Worm (Caenorhabditis elegans) whole organism, late embryonic: ENCODE results near the gene ttbk-8.1.
"Not testable (repeated sequence)": the region's sequence is repeated elsewhere in the genome, so short reads cannot be mapped to it uniquely, and the experiment has no call there.

Experiments
- C38D4.7 ChIP-seq: fragments of 200-800 bp; sonication (Bioruptor generic); optimal IDR thresholded peaks from 2 replicates; lab custom pipeline; 2018; ENCODE audit warnings: mild to moderate bottlenecking, missing genetic modification characterization, moderate library complexity, missing compliant biosample characterization
- F13H6.1 ChIP-seq: sonication (generic microtip); optimal IDR thresholded peaks from 2 replicates; lab custom pipeline; 2016; ENCODE audit warnings: missing genetic modification characterization, missing compliant biosample characterization
- ama-1 ChIP-seq: fragments of 150-350 bp; optimal IDR thresholded peaks from 2 replicates; lab custom pipeline; 2014
- ceh-14 ChIP-seq: sonication (generic microtip); optimal IDR thresholded peaks from 2 replicates; lab custom pipeline; 2016; ENCODE audit warnings: missing genotype, missing genetic modification characterization, missing compliant biosample characterization
- ceh-18 ChIP-seq: sonication (generic microtip); optimal IDR thresholded peaks from 2 replicates; lab custom pipeline; 2016; ENCODE audit warnings: missing genetic modification characterization, missing compliant biosample characterization
- ceh-19 ChIP-seq: fragments of 200-800 bp; sonication (Bioruptor generic); optimal IDR thresholded peaks from 2 replicates; lab custom pipeline; 2018; ENCODE audit warnings: mild to moderate bottlenecking, missing genetic modification characterization, missing compliant biosample characterization
- ceh-2 ChIP-seq: sonication (generic microtip); optimal IDR thresholded peaks from 2 replicates; lab custom pipeline; 2016; ENCODE audit warnings: missing genotype, missing genetic modification characterization, missing compliant biosample characterization
- ceh-22 ChIP-seq: sonication (generic microtip); optimal IDR thresholded peaks from 2 replicates; lab custom pipeline; 2017; ENCODE audit warnings: missing biosample characterization, missing genetic modification characterization
- ceh-31 ChIP-seq: sonication (generic microtip); optimal IDR thresholded peaks from 2 replicates; lab custom pipeline; 2016; ENCODE audit warnings: missing genetic modification characterization, missing compliant biosample characterization
- ceh-34 ChIP-seq: sonication (generic microtip); optimal IDR thresholded peaks from 2 replicates; lab custom pipeline; 2016; ENCODE audit warnings: mild to moderate bottlenecking, missing genetic modification characterization, missing compliant biosample characterization
- ceh-48 ChIP-seq: sonication (generic microtip); optimal IDR thresholded peaks from 2 replicates; lab custom pipeline; 2016; ENCODE audit warnings: missing genetic modification characterization, inconsistent platforms, missing compliant biosample characterization
- che-1 ChIP-seq: sonication (generic microtip); optimal IDR thresholded peaks from 2 replicates; lab custom pipeline; 2016; ENCODE audit warnings: mild to moderate bottlenecking, missing genetic modification characterization, missing compliant biosample characterization
- dmd-4 ChIP-seq: sonication (generic microtip); optimal IDR thresholded peaks from 2 replicates; lab custom pipeline; 2016; ENCODE audit warnings: borderline replicate concordance, missing genetic modification characterization, missing compliant biosample characterization
- dve-1 ChIP-seq: sonication (generic microtip); optimal IDR thresholded peaks from 2 replicates; lab custom pipeline; 2017; ENCODE audit warnings: antibody characterized with exemption, mild to moderate bottlenecking, missing genetic modification characterization, missing compliant biosample characterization
- elt-2 ChIP-seq: sonication (generic microtip); optimal IDR thresholded peaks from 2 replicates; lab custom pipeline; 2016; ENCODE audit warnings: missing genetic modification reagents, missing genetic modification characterization, missing compliant biosample characterization
- eyg-1 ChIP-seq: sonication (generic microtip); optimal IDR thresholded peaks from 2 replicates; lab custom pipeline; 2016; ENCODE audit warnings: missing genotype, missing genetic modification characterization, missing compliant biosample characterization
- fkh-6 ChIP-seq: sonication (generic microtip); optimal IDR thresholded peaks from 2 replicates; lab custom pipeline; 2016; ENCODE audit warnings: missing genetic modification characterization, missing compliant biosample characterization
- hlh-15 ChIP-seq: sonication (generic microtip); optimal IDR thresholded peaks from 2 replicates; lab custom pipeline; 2016; ENCODE audit warnings: missing genetic modification characterization, missing compliant biosample characterization
- hlh-6 ChIP-seq: sonication (generic microtip); optimal IDR thresholded peaks from 2 replicates; lab custom pipeline; 2016; ENCODE audit warnings: missing genotype, missing genetic modification characterization, missing compliant biosample characterization
- lim-6 ChIP-seq: sonication (generic microtip); optimal IDR thresholded peaks from 2 replicates; lab custom pipeline; 2016; ENCODE audit warnings: missing genetic modification characterization, missing compliant biosample characterization
- lin-11 ChIP-seq: fragments of 200-800 bp; sonication (Bioruptor generic); optimal IDR thresholded peaks from 2 replicates; lab custom pipeline; 2018; ENCODE audit warnings: mild to moderate bottlenecking, missing genetic modification characterization, missing compliant biosample characterization
- madf-2 ChIP-seq: sonication (generic microtip); optimal IDR thresholded peaks from 2 replicates; lab custom pipeline; 2017; ENCODE audit warnings: missing genetic modification characterization, missing compliant biosample characterization
- nhr-232 ChIP-seq: sonication (generic microtip); optimal IDR thresholded peaks from 2 replicates; lab custom pipeline; 2016; ENCODE audit warnings: missing genetic modification characterization, missing compliant biosample characterization
- pag-3 ChIP-seq: sonication (generic microtip); optimal IDR thresholded peaks from 2 replicates; lab custom pipeline; 2016; ENCODE audit warnings: missing compliant biosample characterization, missing genetic modification characterization, borderline replicate concordance
- pat-9 ChIP-seq: fragments of 200-800 bp; sonication (Bioruptor generic); optimal IDR thresholded peaks from 2 replicates; lab custom pipeline; 2018; ENCODE audit warnings: mild to moderate bottlenecking, missing genetic modification characterization, moderate library complexity, missing compliant biosample characterization
- pha-2 ChIP-seq: sonication (generic microtip); optimal IDR thresholded peaks from 2 replicates; lab custom pipeline; 2017; ENCODE audit warnings: mild to moderate bottlenecking, missing genetic modification characterization, missing compliant biosample characterization
- pha-4 ChIP-seq: fragments of 150-350 bp; optimal IDR thresholded peaks from 2 replicates; lab custom pipeline; 2018; ENCODE audit warnings: missing biosample characterization, missing genetic modification reagents, missing genetic modification characterization
- pqm-1 ChIP-seq: sonication (generic microtip); optimal IDR thresholded peaks from 2 replicates; lab custom pipeline; 2016; ENCODE audit warnings: missing genetic modification characterization, missing compliant biosample characterization
- ref-2 ChIP-seq: sonication (generic microtip); optimal IDR thresholded peaks from 2 replicates; lab custom pipeline; 2016; ENCODE audit warnings: missing genetic modification characterization, missing compliant biosample characterization
- sdc-2 ChIP-seq: sonication (generic microtip); optimal IDR thresholded peaks from 2 replicates; lab custom pipeline; 2016; ENCODE audit warnings: missing genotype, missing genetic modification characterization, missing compliant biosample characterization
- sox-2 ChIP-seq: fragments of 200-800 bp; sonication (Bioruptor generic); IDR thresholded peaks from 2 replicates; pipeline ENCODE4 v1.3.6; 2022; ENCODE audit warnings: missing genetic modification reagents, missing genetic modification characterization, missing compliant biosample characterization
- sox-4 ChIP-seq: sonication (generic microtip); optimal IDR thresholded peaks from 2 replicates; lab custom pipeline; 2017; ENCODE audit warnings: mild to moderate bottlenecking, missing genetic modification characterization, inconsistent platforms, missing compliant biosample characterization
- syd-9 ChIP-seq: sonication (generic microtip); optimal IDR thresholded peaks from 2 replicates; lab custom pipeline; 2016; ENCODE audit warnings: mild to moderate bottlenecking, missing genetic modification characterization, moderate library complexity, missing compliant biosample characterization
- tbx-2 ChIP-seq: sonication (generic microtip); optimal IDR thresholded peaks from 2 replicates; lab custom pipeline; 2016; ENCODE audit warnings: missing genetic modification characterization, missing compliant biosample characterization
- tbx-7 ChIP-seq: sonication (generic microtip); optimal IDR thresholded peaks from 2 replicates; lab custom pipeline; 2016; ENCODE audit warnings: missing genotype, missing genetic modification characterization, missing compliant biosample characterization
- unc-42 ChIP-seq: sonication (generic microtip); optimal IDR thresholded peaks from 2 replicates; lab custom pipeline; 2016; ENCODE audit warnings: missing genotype, missing genetic modification characterization, missing compliant biosample characterization
- unc-55 ChIP-seq: sonication (generic microtip); optimal IDR thresholded peaks from 2 replicates; lab custom pipeline; 2017; ENCODE audit warnings: missing biosample characterization, missing genetic modification reagents, missing genetic modification characterization
- unc-86 ChIP-seq: sonication (generic microtip); optimal IDR thresholded peaks from 2 replicates; lab custom pipeline; 2016; ENCODE audit warnings: missing genetic modification characterization, missing compliant biosample characterization
- zip-5 ChIP-seq: sonication (generic microtip); optimal IDR thresholded peaks from 2 replicates; lab custom pipeline; 2016; ENCODE audit warnings: missing genetic modification characterization, missing compliant biosample characterization

Gene ttbk-8.1

ce11 chrIV:13450740-13451139, 21.4 kb upstream of the ttbk-8.1 start:
- TF ChIP-seq ceh-14 (tag; lab: Kevin White, UChicago) (no peak), sox-4 (tag; lab: Kevin White, UChicago) (no peak), sox-2 (GFP tag; lab: Robert Waterston, UW) (no peak), sdc-2 (tag; lab: Kevin White, UChicago) (no peak), ceh-34 (tag; lab: Kevin White, UChicago) (no peak), ceh-31 (tag; lab: Kevin White, UChicago) (no peak), unc-55 (GFP tag; lab: Kevin White, UChicago) (no peak), zip-5 (no peak), syd-9 (tag; lab: Kevin White, UChicago) (no peak), eyg-1 (tag; lab: Kevin White, UChicago) (no peak), tbx-7 (no peak)
- TF ChIP-seq, all 69 proteins: peak for 0

- TF ChIP-seq hlh-6 (no peak), ceh-18 (tag; lab: Kevin White, UChicago) (no peak), lim-6 (tag; lab: Kevin White, UChicago) (no peak), sdc-2 (tag; lab: Kevin White, UChicago) (no peak), che-1 (tag; lab: Kevin White, UChicago) (no peak), pha-2 (no peak), fkh-6 (tag; lab: Kevin White, UChicago) (no peak), ceh-19 (GFP tag; lab: Kevin White, UChicago) (no peak), ref-2 (tag; lab: Kevin White, UChicago) (no peak), lin-11 (tag; lab: Kevin White, UChicago) (no peak), syd-9 (tag; lab: Kevin White, UChicago) (no peak), elt-2 (tag; lab: Kevin White, UChicago) (no peak)
Observed at ce11 chrIV:13453509-13453908, 18.6 kb upstream of the ttbk-8.1 start.

DNA sequence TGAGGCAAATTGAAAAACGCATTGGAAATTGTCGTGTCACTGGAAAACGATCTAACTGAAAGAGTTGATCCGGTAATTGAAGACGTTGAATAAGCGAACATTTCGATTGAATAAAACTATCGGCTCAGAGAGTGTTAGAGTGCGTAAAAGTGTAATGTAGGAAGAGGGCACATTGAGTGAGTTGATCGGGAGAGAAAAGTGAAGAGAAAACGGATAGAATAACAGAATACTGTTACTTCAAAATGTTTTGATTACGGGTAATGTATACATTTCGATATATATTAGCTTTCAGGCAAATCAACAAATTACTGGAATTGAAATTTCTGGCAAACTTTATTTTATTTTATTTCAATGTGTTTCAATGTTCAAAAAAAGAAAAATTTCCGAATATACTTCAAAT, 17.4 kb upstream of the ttbk-8.1 start, which contains the start of gene uso-1:
uso-1 (minus strand) TSS at position 101 of the 400 bp plus-strand sequence.
- TF ChIP-seq ama-1 (lab: Kevin White, UChicago), result no peak
- TF ChIP-seq ceh-22, result no peak
- no peak for TF ChIP-seq unc-42 (tag; lab: Kevin White, UChicago)
- no peak for TF ChIP-seq pag-3 (tag; lab: Kevin White, UChicago)
- TF ChIP-seq unc-55 (GFP tag; lab: Kevin White, UChicago), result no peak
- no peak for TF ChIP-seq ceh-2
- TF ChIP-seq madf-2 (tag; lab: Kevin White, UChicago), result no peak
- no peak for TF ChIP-seq ceh-19 (GFP tag; lab: Kevin White, UChicago)
- no peak for TF ChIP-seq pha-4
- TF ChIP-seq elt-2 (tag; lab: Kevin White, UChicago), result no peak
- TF ChIP-seq dmd-4, result no peak
- TF ChIP-seq unc-86, result no peak
- TF ChIP-seq pqm-1 (tag; lab: Kevin White, UChicago), result no peak
- TF ChIP-seq dve-1, result no peak
- TF ChIP-seq pat-9, result no peak
- no peak for TF ChIP-seq tbx-2 (tag; lab: Kevin White, UChicago)
- no peak for TF ChIP-seq ceh-48 (tag; lab: Kevin White, UChicago)
- TF ChIP-seq hlh-15 (tag; lab: Kevin White, UChicago), result no peak
- no peak for TF ChIP-seq sox-4 (tag; lab: Kevin White, UChicago)
- TF ChIP-seq nhr-232 (tag; lab: Kevin White, UChicago), result no peak

- not testable (repeated sequence) for TF ChIP-seq madf-2 (tag; lab: Kevin White, UChicago); C38D4.7 (GFP tag; lab: Kevin White, UChicago); F13H6.1 (tag; lab: Kevin White, UChicago)
Observed at ce11 chrIV:13455200-13455599, 16.9 kb upstream of the ttbk-8.1 start, which contains the start of gene Y38H8A.7. Y38H8A.7 (plus strand) TSS chrIV:13455500.
